Fruit fly (Drosophila melanogaster): ENCODE measurements around the gene CG16727.

Gene CG16727

dm6 chr3R:19586319-19586718 lies 26.9 kb upstream of the CG16727 start:
- TF ChIP-seq Mio (GFP tag; optimal IDR thresholded peaks at IDR 0.05) (no peak), tai (GFP tag; optimal IDR thresholded peaks at IDR 0.05) (no peak), psq (GFP tag; optimal IDR thresholded peaks at IDR 0.05) (no peak), HLH106 (tag; optimal IDR thresholded peaks at IDR 0.05) (no peak), dsf (GFP tag; optimal IDR thresholded peaks at IDR 0.05; ENCODE audit: borderline replicate concordance) (no peak), Vsx2 (GFP tag; optimal IDR thresholded peaks at IDR 0.05; ENCODE audit: partially characterized antibody) (no peak), Hr78 (GFP tag; optimal IDR thresholded peaks at IDR 0.05) (no peak), br (GFP tag; optimal IDR thresholded peaks at IDR 0.05) (no peak), Hr83 (GFP tag; optimal IDR thresholded peaks at IDR 0.05; ENCODE audit: poor library complexity, severe bottlenecking) (no peak)

DNA sequence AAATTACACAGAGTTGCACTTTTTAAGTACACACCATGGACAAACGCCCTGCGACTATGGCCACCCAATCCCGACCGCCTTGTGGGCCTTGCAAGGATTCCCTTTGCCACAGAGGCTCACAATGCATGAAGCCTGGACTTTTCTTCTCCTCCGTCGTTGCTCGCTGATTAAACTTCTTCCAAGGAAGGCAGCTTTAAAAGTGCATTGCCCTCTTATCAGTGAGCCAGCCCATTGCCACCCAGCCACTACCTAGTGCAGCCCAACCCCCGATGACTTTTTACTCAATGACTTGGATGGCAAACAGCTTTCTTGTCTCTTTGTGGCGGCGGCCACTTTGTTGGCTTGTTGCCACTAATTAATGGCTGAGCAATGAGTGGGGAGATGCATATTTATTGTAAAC lies 25.5 kb upstream of the CG16727 start:
- TF ChIP-seq ey (GFP tag; optimal IDR thresholded peaks at IDR 0.05) (no peak), Dif (GFP tag; optimal IDR thresholded peaks at IDR 0.05; ENCODE audit: partially characterized antibody) (no peak), N (GFP tag; optimal IDR thresholded peaks at IDR 0.05) (no peak), fru (GFP tag; optimal IDR thresholded peaks at IDR 0.05) (no peak), tai (GFP tag; optimal IDR thresholded peaks at IDR 0.05) (no peak), GATAd (GFP tag; optimal IDR thresholded peaks at IDR 0.05) (no peak), Dfd (GFP tag; optimal IDR thresholded peaks at IDR 0.05) (no peak), foxo (GFP tag; optimal IDR thresholded peaks at IDR 0.05) (no peak), Abd-B (GFP tag; optimal IDR thresholded peaks at IDR 0.05) (no peak), Hr78 (GFP tag; optimal IDR thresholded peaks at IDR 0.05) (no peak), Jra (GFP tag; optimal IDR thresholded peaks at IDR 0.05) (no peak), rgr (GFP tag; optimal IDR thresholded peaks at IDR 0.05) (no peak), HLH106 (tag; optimal IDR thresholded peaks at IDR 0.05) (no peak), sv (GFP tag; optimal IDR thresholded peaks at IDR 0.05) (no peak), usp (GFP tag; optimal IDR thresholded peaks at IDR 0.05) (no peak), woc (GFP tag; optimal IDR thresholded peaks at IDR 0.05) (no peak), jim (GFP tag; optimal IDR thresholded peaks at IDR 0.05) (no peak), CG9705 (GFP tag; optimal IDR thresholded peaks at IDR 0.05) (no peak), CrebA (GFP tag; optimal IDR thresholded peaks at IDR 0.05; ENCODE audit: borderline replicate concordance) (no peak), Vsx2 (GFP tag; optimal IDR thresholded peaks at IDR 0.05; ENCODE audit: partially characterized antibody) (no peak)

- no peak for TF ChIP-seq ey (GFP tag; optimal IDR thresholded peaks at IDR 0.05)
- TF ChIP-seq rgr (GFP tag; optimal IDR thresholded peaks at IDR 0.05): no peak
- TF ChIP-seq h (GFP tag; optimal IDR thresholded peaks at IDR 0.05): no peak
- no peak for TF ChIP-seq HLH106 (tag; optimal IDR thresholded peaks at IDR 0.05)
- TF ChIP-seq fru (GFP tag; optimal IDR thresholded peaks at IDR 0.05): no peak
- TF ChIP-seq CG9705 (GFP tag; optimal IDR thresholded peaks at IDR 0.05): no peak
- no peak for TF ChIP-seq sv (GFP tag; optimal IDR thresholded peaks at IDR 0.05)
- no peak for TF ChIP-seq dmrt93B (GFP tag; optimal IDR thresholded peaks at IDR 0.05)
- no peak for TF ChIP-seq tai (GFP tag; optimal IDR thresholded peaks at IDR 0.05)
- TF ChIP-seq Jra (GFP tag; optimal IDR thresholded peaks at IDR 0.05): no peak
- no peak for TF ChIP-seq Hr78 (GFP tag; optimal IDR thresholded peaks at IDR 0.05)
- no peak for TF ChIP-seq Dif (GFP tag; optimal IDR thresholded peaks at IDR 0.05; ENCODE audit: partially characterized antibody)
- TF ChIP-seq GATAd (GFP tag; optimal IDR thresholded peaks at IDR 0.05): no peak
- TF ChIP-seq sage (GFP tag; optimal IDR thresholded peaks at IDR 0.05): no peak
- TF ChIP-seq lola (GFP tag; optimal IDR thresholded peaks at IDR 0.05): no peak
- no peak for TF ChIP-seq dl (GFP tag; optimal IDR thresholded peaks at IDR 0.05; ENCODE audit: insufficient read depth in 1 of 2, partially characterized antibody in 2 of 2)
These were observed 14.3 kb upstream of the CG16727 start, which contains the start of gene Cpr92A for dm6 chr3R:19598855-19599254. Gene Cpr92A (minus strand): TSS chr3R:19598955.

DNA sequence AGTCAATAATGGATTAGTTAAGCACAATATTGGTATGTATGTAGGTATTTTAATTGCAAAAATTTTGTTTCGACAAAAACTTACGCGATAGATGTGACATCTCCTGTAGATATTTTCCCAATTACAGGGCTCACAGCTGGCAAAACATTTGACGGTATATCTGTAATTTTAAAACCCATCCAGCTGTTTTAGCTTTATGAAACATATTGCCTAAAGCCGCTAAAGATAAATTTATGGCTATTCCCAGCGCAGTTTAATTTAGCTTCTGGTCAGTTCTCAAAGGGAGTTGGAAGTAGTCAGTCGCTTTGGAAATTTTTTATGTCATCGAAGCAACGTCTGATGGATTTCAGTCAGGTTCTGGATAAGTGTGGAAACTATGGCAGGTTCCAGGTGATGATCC lies 12.8 kb upstream of the CG16727 start, which contains the start of gene CG7333:
CG7333 (plus strand) TSS at position 301 of the 400 bp plus-strand sequence.
- no peak for TF ChIP-seq Jra (GFP tag; optimal IDR thresholded peaks at IDR 0.05)

DNA sequence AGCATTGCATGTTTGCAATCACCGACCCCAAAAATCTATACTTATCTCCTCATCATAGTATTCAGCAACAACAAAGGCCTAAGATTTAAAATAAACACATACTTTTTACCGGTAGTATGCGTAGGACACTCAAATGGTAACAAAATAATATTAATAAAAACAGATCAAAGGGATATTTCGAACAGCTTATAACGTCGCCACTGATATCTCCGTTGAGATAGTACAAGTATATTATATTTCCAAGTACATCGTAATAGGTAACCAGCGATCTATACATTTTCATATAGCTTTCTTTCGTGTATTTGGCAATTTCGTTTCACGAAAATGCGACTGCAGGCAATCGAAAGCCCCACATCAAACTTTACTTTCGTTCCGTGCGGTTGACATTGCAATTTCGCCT lies 10.2 kb upstream of the CG16727 start, which contains the start of gene CG7342:
CG7342 (plus strand) TSS at position 380 of the 400 bp plus-strand sequence.
- no peak for TF ChIP-seq jim (GFP tag; optimal IDR thresholded peaks at IDR 0.05)
- peak; percentile 81 for TF ChIP-seq br (GFP tag; optimal IDR thresholded peaks at IDR 0.05)
- TF ChIP-seq rgr (GFP tag; optimal IDR thresholded peaks at IDR 0.05): peak; percentile 79
- TF ChIP-seq ey (GFP tag; optimal IDR thresholded peaks at IDR 0.05): peak; percentile 75
- TF ChIP-seq Vsx2 (GFP tag; optimal IDR thresholded peaks at IDR 0.05; ENCODE audit: partially characterized antibody): no peak
- peak; percentile 80 for TF ChIP-seq HLH106 (tag; optimal IDR thresholded peaks at IDR 0.05)
- no peak for TF ChIP-seq Sp1 (GFP tag; optimal IDR thresholded peaks at IDR 0.05)
- no peak for TF ChIP-seq dl (GFP tag; optimal IDR thresholded peaks at IDR 0.05; ENCODE audit: insufficient read depth in 1 of 2, partially characterized antibody in 2 of 2)
- peak; percentile 6 to 75 for TF ChIP-seq foxo (GFP tag; optimal IDR thresholded peaks at IDR 0.05)
- no peak for TF ChIP-seq Myc (optimal IDR thresholded peaks at IDR 0.05)
- peak; percentile 37 for TF ChIP-seq CG32264 (GFP tag; optimal IDR thresholded peaks at IDR 0.05)
- TF ChIP-seq lola (GFP tag; optimal IDR thresholded peaks at IDR 0.05): no peak
- TF ChIP-seq GATAd (GFP tag; optimal IDR thresholded peaks at IDR 0.05): no peak
- TF ChIP-seq Hnf4 (GFP tag; optimal IDR thresholded peaks at IDR 0.05): peak; percentile 69
- no peak for TF ChIP-seq N (GFP tag; optimal IDR thresholded peaks at IDR 0.05)
- no peak for TF ChIP-seq Dif (GFP tag; optimal IDR thresholded peaks at IDR 0.05; ENCODE audit: partially characterized antibody)
- peak; percentile 72 for TF ChIP-seq OdsH (GFP tag; optimal IDR thresholded peaks at IDR 0.05)
- TF ChIP-seq Jra (GFP tag; optimal IDR thresholded peaks at IDR 0.05): no peak
- TF ChIP-seq tai (GFP tag; optimal IDR thresholded peaks at IDR 0.05): peak; percentile 47
- peak; percentile 36 for TF ChIP-seq dmrt93B (GFP tag; optimal IDR thresholded peaks at IDR 0.05)
- TF ChIP-seq CrebA (GFP tag; optimal IDR thresholded peaks at IDR 0.05; ENCODE audit: borderline replicate concordance): peak; percentile 3
- peak; percentile 70 for TF ChIP-seq brk (GFP tag; optimal IDR thresholded peaks at IDR 0.05)
- TF ChIP-seq Rel (GFP tag; optimal IDR thresholded peaks at IDR 0.05): no peak
- no peak for TF ChIP-seq Rel (tag; optimal IDR thresholded peaks at IDR 0.05)
- no peak for TF ChIP-seq sv (GFP tag; optimal IDR thresholded peaks at IDR 0.05)
- TF ChIP-seq Hr78 (GFP tag; optimal IDR thresholded peaks at IDR 0.05): no peak
- no peak for TF ChIP-seq Hr83 (GFP tag; optimal IDR thresholded peaks at IDR 0.05; ENCODE audit: poor library complexity, severe bottlenecking)
